Fruit fly (Drosophila melanogaster): ENCODE data around the gene Dfd.
A peak's percentile ranks its signal among the peaks of the same experiment; 100 is the strongest.

Gene Dfd

DNA sequence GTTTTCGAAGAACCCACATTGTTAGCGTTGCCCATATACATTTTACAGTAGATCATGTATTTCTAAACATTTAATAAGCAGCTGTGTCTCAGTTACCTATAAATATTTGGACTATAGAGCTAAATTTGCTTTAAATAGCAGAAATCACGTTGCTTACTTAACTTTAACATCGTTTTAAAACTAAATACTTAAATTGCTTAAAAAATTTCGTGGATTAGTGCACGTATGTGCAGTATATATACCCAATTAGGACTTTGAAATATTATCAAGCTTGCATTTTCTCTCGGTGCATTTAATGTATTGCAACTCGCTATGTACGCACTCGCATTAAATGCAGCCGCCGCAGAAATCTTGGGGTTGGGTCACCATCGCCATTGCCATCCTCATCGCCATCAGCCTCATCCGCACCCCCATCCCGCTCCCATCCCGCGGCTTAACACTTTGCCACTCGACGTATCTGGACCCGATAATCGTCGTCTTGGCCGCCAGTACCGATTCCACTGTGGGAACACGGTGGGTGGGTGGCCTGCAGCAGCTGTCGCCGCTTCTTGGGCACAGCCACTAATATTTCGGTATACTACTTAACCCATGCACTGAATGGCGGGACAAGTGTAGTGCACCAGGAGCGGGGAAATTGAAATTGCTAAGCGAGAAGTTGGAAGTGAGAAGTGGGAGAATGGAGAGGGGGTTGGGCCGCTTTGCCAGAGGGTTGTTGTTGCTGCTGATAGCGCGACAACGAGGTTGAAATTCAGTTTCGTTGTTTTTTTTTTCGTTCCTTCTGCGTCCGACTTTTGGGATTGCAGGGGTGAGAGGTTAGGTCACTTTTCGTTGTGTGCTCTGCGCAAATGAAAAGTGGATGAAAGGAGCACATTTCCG, 23.5 kb downstream of the Dfd start:
- peak; percentile 50 for TF ChIP-seq CG32006 (GFP tag; optimal IDR thresholded peaks at IDR 0.05)
- TF ChIP-seq svp (GFP tag), result peak; percentile 56
- TF ChIP-seq cyc (GFP tag; optimal IDR thresholded peaks at IDR 0.05), result peak; percentile 7
- peak; percentile 81 for TF ChIP-seq Eip78C (GFP tag)
- no peak for TF ChIP-seq CG1621 (tag; optimal IDR thresholded peaks at IDR 0.05)
- peak; percentile 3 for TF ChIP-seq CG34406 (GFP tag; optimal IDR thresholded peaks at IDR 0.05)
- TF ChIP-seq Met (GFP tag; optimal IDR thresholded peaks at IDR 0.05), result peak; percentile 9
- peak; percentile 23 for TF ChIP-seq CG3919 (GFP tag; optimal IDR thresholded peaks at IDR 0.05)
- TF ChIP-seq CG7368 (GFP tag; optimal IDR thresholded peaks at IDR 0.05), result no peak
- peak; percentile 7 for TF ChIP-seq CG3032 (tag; optimal IDR thresholded peaks at IDR 0.05)
- TF ChIP-seq esn (GFP tag; optimal IDR thresholded peaks at IDR 0.05), result peak; percentile 2
- TF ChIP-seq vri (GFP tag; optimal IDR thresholded peaks at IDR 0.05), result no peak
- TF ChIP-seq CG31627 (GFP tag; optimal IDR thresholded peaks at IDR 0.05), result no peak
- no peak for TF ChIP-seq dsx (GFP tag; optimal IDR thresholded peaks at IDR 0.05; ENCODE audit: poor library complexity, severe bottlenecking)
- TF ChIP-seq CG10631 (GFP tag; optimal IDR thresholded peaks at IDR 0.05), result peak; percentile 10
- TF ChIP-seq CG10669 (GFP tag; optimal IDR thresholded peaks at IDR 0.05), result peak; percentile 17
- TF ChIP-seq Ets96B (tag; optimal IDR thresholded peaks at IDR 0.05), result peak; percentile 1
- TF ChIP-seq OdsH (GFP tag; optimal IDR thresholded peaks at IDR 0.05), result peak; percentile 4
- peak; percentile 18 for TF ChIP-seq Hr39 (GFP tag; optimal IDR thresholded peaks at IDR 0.05)

DNA sequence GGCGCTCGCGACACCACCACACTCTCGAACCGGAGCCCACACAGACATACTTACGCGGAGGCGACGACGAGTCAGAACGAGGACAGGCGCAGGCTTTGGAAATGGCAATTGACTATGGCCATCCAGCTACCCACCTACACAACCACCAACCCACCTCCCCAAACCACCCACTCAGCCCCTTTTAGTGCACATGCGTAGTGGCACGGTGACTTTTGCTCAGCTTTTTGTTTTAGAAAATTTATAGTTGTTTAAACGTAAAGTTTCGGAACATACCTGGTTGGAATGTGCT, 24.1 kb downstream of the Dfd start:
- TF ChIP-seq CG6163 (GFP tag; IDR thresholded peaks at IDR 0.05) (no peak), Eip75B (GFP tag; optimal IDR thresholded peaks at IDR 0.05) (no peak), CG7368 (GFP tag; optimal IDR thresholded peaks at IDR 0.05) (peak; percentile 59), CG11902 (GFP tag; optimal IDR thresholded peaks at IDR 0.05) (no peak)

DNA sequence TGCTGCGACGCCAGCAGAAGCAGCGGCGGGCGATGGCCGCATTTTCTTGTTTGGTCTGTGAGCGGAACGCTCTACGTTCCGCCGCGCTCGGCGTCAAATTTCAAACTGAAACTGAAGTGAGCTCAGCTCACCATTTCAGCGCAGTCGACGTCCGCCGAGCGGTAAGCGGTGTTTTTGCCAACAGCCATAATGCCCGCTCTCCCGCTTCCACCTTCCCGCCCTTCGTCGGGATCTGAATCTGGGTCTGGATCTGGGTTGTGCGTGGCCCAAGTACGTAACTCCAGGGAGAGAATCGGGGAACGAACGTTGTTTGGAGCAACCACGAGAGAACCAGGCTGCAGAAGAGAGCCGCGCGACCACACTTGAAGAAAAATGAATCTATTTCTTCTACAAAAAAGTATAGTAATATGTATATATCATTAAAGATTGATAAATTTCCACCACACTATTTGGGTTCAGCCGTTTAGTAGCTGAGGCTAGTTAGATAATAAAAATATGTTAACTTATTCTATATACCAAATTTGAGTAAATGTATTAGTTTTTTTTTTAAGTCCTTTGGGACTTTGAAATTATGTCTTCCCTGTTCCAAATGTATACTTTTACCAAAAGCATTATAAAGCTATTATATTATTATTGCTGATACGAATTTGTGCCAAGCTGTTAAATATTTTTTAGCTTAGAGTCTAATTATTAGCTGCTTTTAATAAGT, 24.8 kb downstream of the Dfd start:
- TF ChIP-seq CG11762 (GFP tag; optimal IDR thresholded peaks at IDR 0.05; ENCODE audit: insufficient read depth) (no peak), CG16779 (tag; optimal IDR thresholded peaks at IDR 0.05) (no peak), svp (GFP tag) (peak; percentile 77), fd85E (GFP tag; optimal IDR thresholded peaks at IDR 0.05) (no peak), CG11902 (GFP tag; optimal IDR thresholded peaks at IDR 0.05) (no peak), vri (GFP tag; optimal IDR thresholded peaks at IDR 0.05) (peak; percentile 57), Gug (GFP tag; IDR thresholded peaks at IDR 0.05) (no peak), esn (GFP tag; optimal IDR thresholded peaks at IDR 0.05) (peak; percentile 36), CG11294 (GFP tag; IDR thresholded peaks at IDR 0.05) (no peak), Eip75B (GFP tag; optimal IDR thresholded peaks at IDR 0.05) (peak; percentile 1), CG1621 (tag; optimal IDR thresholded peaks at IDR 0.05) (peak; percentile 5), fd59A (GFP tag; optimal IDR thresholded peaks at IDR 0.05) (no peak), CG6854 (GFP tag; optimal IDR thresholded peaks at IDR 0.05) (peak; percentile 44), CG6792 (GFP tag; optimal IDR thresholded peaks at IDR 0.05) (no peak), CG15336 (GFP tag; IDR thresholded peaks at IDR 0.05) (no peak), CG32006 (GFP tag; optimal IDR thresholded peaks at IDR 0.05) (peak; percentile 11), lz (GFP tag; optimal IDR thresholded peaks at IDR 0.05) (peak; percentile 7), CG4318 (GFP tag; optimal IDR thresholded peaks at IDR 0.05) (no peak), Met (GFP tag; optimal IDR thresholded peaks at IDR 0.05) (peak; percentile 6), CG10631 (GFP tag; optimal IDR thresholded peaks at IDR 0.05) (peak; percentile 19), Sox102F (GFP tag; optimal IDR thresholded peaks at IDR 0.05) (peak; percentile 28), Hr38 (GFP tag; optimal IDR thresholded peaks at IDR 0.05) (no peak), acj6 (GFP tag; optimal IDR thresholded peaks at IDR 0.05) (peak; percentile 5), CG7368 (GFP tag; optimal IDR thresholded peaks at IDR 0.05) (no peak), CG9139 (GFP tag; optimal IDR thresholded peaks at IDR 0.05) (no peak), Sox14 (GFP tag; optimal IDR thresholded peaks at IDR 0.05) (no peak), Eip93F (GFP tag; optimal IDR thresholded peaks at IDR 0.05) (no peak), cyc (GFP tag; optimal IDR thresholded peaks at IDR 0.05) (no peak), topi (GFP tag; optimal IDR thresholded peaks at IDR 0.05) (peak; percentile 10), Ets21C (GFP tag; optimal IDR thresholded peaks at IDR 0.05) (no peak), Smox (GFP tag; optimal IDR thresholded peaks at IDR 0.05) (peak; percentile 29), Eip78C (GFP tag) (peak; percentile 81), pdm3 (GFP tag; optimal IDR thresholded peaks at IDR 0.05) (no peak), CG3919 (GFP tag; optimal IDR thresholded peaks at IDR 0.05) (no peak), CG3032 (tag; optimal IDR thresholded peaks at IDR 0.05) (no peak), Lpt (GFP tag; optimal IDR thresholded peaks at IDR 0.05) (no peak)
